Worm (Caenorhabditis elegans): Measurements from ENCODE around the gene R05G6.3.

Gene R05G6.3

ce11 chrIV:7499302-7499701 lies 17.1 kb upstream of the R05G6.3 start:
- no peak for TF ChIP-seq unc-62 (GFP tag; optimal IDR thresholded peaks at IDR 0.05)

ce11 chrIV:7500924-7501323 lies 15.4 kb upstream of the R05G6.3 start:
- TF ChIP-seq unc-62 (GFP tag; optimal IDR thresholded peaks at IDR 0.05) = no peak

ce11 chrIV:7501337-7501736 lies 15.0 kb upstream of the R05G6.3 start, which contains the start of gene F55G1.15:
Gene F55G1.15 (minus strand): TSS chrIV:7501437.
- no peak for TF ChIP-seq unc-62 (GFP tag; optimal IDR thresholded peaks at IDR 0.05)

ce11 chrIV:7503322-7503721 lies 13.0 kb upstream of the R05G6.3 start, which contains the start of gene glt-6:
Gene glt-6 (plus strand): TSS chrIV:7503622.
- no peak for TF ChIP-seq unc-62 (GFP tag; optimal IDR thresholded peaks at IDR 0.05)

DNA sequence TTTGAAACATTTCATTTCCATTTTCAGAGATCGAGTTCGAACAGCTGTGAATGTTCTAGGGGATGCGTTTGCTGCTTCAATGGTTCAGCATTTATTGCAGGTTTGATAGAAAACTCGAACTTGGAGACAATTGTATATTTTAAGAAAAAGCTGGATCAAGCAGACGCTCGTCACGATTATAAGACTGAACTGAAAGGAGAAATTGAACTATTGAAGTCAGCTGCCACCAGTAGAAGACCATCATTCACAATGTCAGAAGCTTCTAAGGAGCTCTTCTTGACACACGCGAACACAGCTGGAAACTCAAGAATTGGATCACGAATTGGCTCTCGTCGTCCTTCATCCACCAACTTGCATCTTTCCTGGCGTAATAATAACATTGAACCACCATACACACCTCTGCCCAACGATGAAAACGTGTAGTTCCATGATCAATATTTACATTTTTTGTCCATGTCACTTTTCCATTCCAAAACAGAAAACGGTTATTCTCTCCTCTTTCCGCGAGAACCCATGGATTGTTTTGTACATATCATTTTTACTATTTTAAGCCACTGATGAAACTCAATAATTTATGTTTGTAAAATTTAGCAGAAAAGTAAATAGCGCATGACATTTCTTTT lies 10.4 kb upstream of the R05G6.3 start:
- no peak for TF ChIP-seq unc-62 (GFP tag; optimal IDR thresholded peaks at IDR 0.05)

- no peak for TF ChIP-seq unc-62 (GFP tag; optimal IDR thresholded peaks at IDR 0.05)
Measured at ce11 chrIV:7506711-7507110, 9.6 kb upstream of the R05G6.3 start.

ce11 chrIV:7507305-7507704 lies 9.0 kb upstream of the R05G6.3 start:
- TF ChIP-seq unc-62 (GFP tag; optimal IDR thresholded peaks at IDR 0.05) = no peak

DNA sequence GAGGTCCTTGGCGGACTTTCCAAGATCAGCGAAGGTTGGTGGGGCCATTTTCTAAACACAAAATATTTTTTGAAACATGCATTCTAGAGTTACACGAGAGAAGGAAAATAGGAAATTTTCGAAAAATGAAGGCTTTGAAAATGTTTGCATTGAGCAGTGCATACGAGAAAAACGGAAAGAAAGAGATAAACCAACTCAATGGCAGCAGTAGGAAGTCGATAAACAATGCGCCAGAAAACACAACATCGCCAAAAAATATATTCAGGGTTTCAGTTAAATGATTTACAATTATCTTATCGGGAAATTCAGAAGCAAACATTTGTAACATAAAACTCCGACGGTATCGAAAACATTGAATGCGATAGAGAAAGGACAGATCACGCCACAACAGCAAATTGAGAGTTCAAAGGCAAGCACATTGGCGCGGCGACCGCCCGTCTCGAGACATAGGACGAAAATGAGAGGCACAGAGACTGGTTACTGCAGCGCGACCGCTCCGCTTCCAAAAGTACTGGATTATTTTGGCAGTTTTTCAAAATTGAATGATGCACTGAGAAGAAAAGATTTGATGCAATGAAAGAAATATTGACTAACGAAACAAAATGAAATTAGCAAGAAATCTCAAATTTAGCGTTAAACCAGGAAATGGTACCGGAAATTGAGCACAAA lies 8.4 kb upstream of the R05G6.3 start, which contains the start of the genes vdac-1 and R05G6.5:
Gene vdac-1 (minus strand): TSS at position 51 of the 669 bp plus-strand sequence.
Gene R05G6.5 (plus strand): TSS at position 527 of the 669 bp plus-strand sequence.
- no peak for TF ChIP-seq unc-62 (GFP tag; optimal IDR thresholded peaks at IDR 0.05)

- no peak for TF ChIP-seq unc-62 (GFP tag; optimal IDR thresholded peaks at IDR 0.05)
Measured at ce11 chrIV:7508850-7509249, 7.5 kb upstream of the R05G6.3 start.

ce11 chrIV:7510829-7511228 lies 5.5 kb upstream of the R05G6.3 start:
- TF ChIP-seq unc-62 (GFP tag; optimal IDR thresholded peaks at IDR 0.05) = no peak

- no peak for TF ChIP-seq unc-62 (GFP tag; optimal IDR thresholded peaks at IDR 0.05)
Measured at ce11 chrIV:7512617-7513233, 3.6 kb upstream of the R05G6.3 start, which contains the start of the genes plc-4 and R05G6.4. Gene plc-4 (minus strand): TSS chrIV:7512667. Gene R05G6.4 (plus strand): TSS chrIV:7513233.

DNA sequence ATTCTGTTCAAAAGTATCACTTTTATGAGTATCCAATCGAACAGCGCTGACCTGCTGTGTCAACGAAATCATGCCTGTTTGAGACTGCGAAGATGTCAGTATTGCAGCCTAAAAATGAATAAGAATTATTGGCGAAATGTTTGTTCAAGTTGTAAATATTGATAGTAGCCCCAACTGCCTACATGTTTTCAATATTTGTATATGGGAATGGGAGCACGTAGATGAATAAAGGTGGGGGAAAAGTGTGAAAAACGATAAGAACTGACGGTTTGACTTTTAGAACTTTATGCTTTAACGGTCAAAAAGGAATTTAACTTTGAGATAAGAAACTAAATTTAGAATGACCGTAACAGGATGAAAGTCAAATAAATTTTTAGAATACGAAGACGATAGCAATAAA lies 3.9 kb downstream of the R05G6.3 start:
- no peak for TF ChIP-seq unc-62 (GFP tag; optimal IDR thresholded peaks at IDR 0.05)

- TF ChIP-seq unc-62 (GFP tag; optimal IDR thresholded peaks at IDR 0.05) = no peak
Measured at ce11 chrIV:7520841-7521240, 4.5 kb downstream of the R05G6.3 start.

DNA sequence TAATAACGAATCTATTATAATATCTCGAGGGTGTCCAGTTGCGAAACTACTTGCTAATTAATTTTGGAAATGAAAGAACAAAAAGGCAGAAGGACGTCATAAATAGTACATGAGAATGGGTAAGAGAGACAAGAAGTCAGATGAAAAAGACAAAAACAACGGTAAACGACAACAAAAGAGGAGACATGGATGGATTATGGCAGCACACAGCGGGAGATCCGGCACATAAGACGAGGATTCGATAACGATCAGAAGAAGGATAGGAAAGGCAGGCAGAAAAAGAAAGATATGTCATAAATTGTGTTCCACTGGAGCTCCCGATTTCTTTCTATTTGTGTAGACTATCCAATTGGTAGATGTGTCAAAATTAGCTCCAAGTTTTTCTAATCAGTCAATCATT lies 5.2 kb downstream of the R05G6.3 start:
- no peak for TF ChIP-seq unc-62 (GFP tag; optimal IDR thresholded peaks at IDR 0.05)

DNA sequence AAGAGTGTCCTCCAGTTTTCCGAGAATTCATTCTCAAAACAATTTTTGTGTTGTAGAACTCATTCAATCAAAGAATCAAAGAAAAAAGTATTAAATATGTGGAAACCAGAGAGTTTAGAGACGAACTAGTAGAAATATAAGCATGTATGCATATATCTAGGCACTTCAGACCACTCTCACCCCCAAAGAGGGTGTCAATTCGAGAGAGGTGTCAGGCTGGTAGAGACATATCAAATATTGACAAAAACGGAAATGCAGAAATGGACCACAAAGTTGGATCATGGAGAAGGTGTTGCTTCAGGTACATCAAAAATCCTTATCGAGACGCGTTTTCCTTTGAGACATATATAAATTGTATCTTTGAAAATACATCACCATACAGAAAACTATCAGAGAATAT lies 7.4 kb downstream of the R05G6.3 start:
- no peak for TF ChIP-seq unc-62 (GFP tag; optimal IDR thresholded peaks at IDR 0.05)

- TF ChIP-seq unc-62 (GFP tag; optimal IDR thresholded peaks at IDR 0.05) = no peak
Measured at ce11 chrIV:7530226-7531070, 14.1 kb downstream of the R05G6.3 start.

All from whole organism, dauer.